Worm (Caenorhabditis elegans) whole organism, early embryonic: ENCODE measurements around the gene ttr-54.

Experiments
- B0310.2 ChIP-seq: sonication (generic microtip); optimal IDR thresholded peaks from 2 replicates; lab custom pipeline; 2016; ENCODE audit warnings: mild to moderate bottlenecking, missing genetic modification characterization, missing compliant biosample characterization
- F13C5.2 ChIP-seq: sonication (generic microtip); optimal IDR thresholded peaks from 2 replicates; lab custom pipeline; 2017; ENCODE audit warnings: mild to moderate bottlenecking, missing genetic modification characterization, inconsistent platforms, missing compliant biosample characterization
- aly-1 ChIP-seq: sonication (generic microtip); optimal IDR thresholded peaks from 2 replicates; lab custom pipeline; 2016; ENCODE audit warnings: missing genetic modification characterization, missing compliant biosample characterization
- ama-1 ChIP-seq: fragments of 150-350 bp; optimal IDR thresholded peaks from 2 replicates; lab custom pipeline; 2014
- ceh-13 ChIP-seq: fragments of 200-800 bp; sonication (Bioruptor generic); optimal IDR thresholded peaks from 2 replicates; lab custom pipeline; 2018; ENCODE audit warnings: mild to moderate bottlenecking, missing genetic modification characterization, missing compliant biosample characterization
- ceh-36 ChIP-seq: sonication (generic microtip); optimal IDR thresholded peaks from 2 replicates; lab custom pipeline; 2016; ENCODE audit warnings: missing genetic modification characterization, inconsistent platforms, missing compliant biosample characterization
- ets-7 ChIP-seq: sonication (generic microtip); optimal IDR thresholded peaks from 2 replicates; lab custom pipeline; 2016; ENCODE audit warnings: missing genotype, missing genetic modification characterization, missing compliant biosample characterization
- flt-1 ChIP-seq: fragments of 200-800 bp; sonication (Bioruptor generic); IDR thresholded peaks from 2 replicates; pipeline ENCODE4 v1.3.6; 2022; ENCODE audit warnings: missing genetic modification characterization, missing compliant biosample characterization
- hmbx-1 ChIP-seq: sonication (generic microtip); optimal IDR thresholded peaks from 2 replicates; lab custom pipeline; 2016; ENCODE audit warnings: mild to moderate bottlenecking, missing genetic modification characterization, missing compliant biosample characterization
- hmg-4 ChIP-seq: fragments of 200-800 bp; sonication (Bioruptor generic); optimal IDR thresholded peaks from 2 replicates; lab custom pipeline; 2018; ENCODE audit warnings: mild to moderate bottlenecking, missing genetic modification characterization, missing compliant biosample characterization
- hnd-1 ChIP-seq: sonication (generic microtip); optimal IDR thresholded peaks from 2 replicates; lab custom pipeline; 2016; ENCODE audit warnings: missing genetic modification characterization, missing compliant biosample characterization
- pes-1 ChIP-seq: fragments of 200-800 bp; sonication (Bioruptor generic); IDR thresholded peaks from 2 replicates; pipeline ENCODE4 v1.3.6; 2022; ENCODE audit warnings: missing genetic modification reagents, missing genetic modification characterization, missing compliant biosample characterization
- scrt-1 ChIP-seq: fragments of 200-800 bp; sonication (Bioruptor generic); IDR thresholded peaks from 2 replicates; pipeline ENCODE4 v1.3.6; 2022; ENCODE audit warnings: missing genetic modification characterization, missing compliant biosample characterization
- sea-1 ChIP-seq: fragments of 200-800 bp; sonication (Bioruptor generic); conservative IDR thresholded peaks from 2 replicates; pipeline ENCODE4 v1.3.6; 2022; ENCODE audit warnings: missing genetic modification characterization, missing compliant biosample characterization
- tbx-11 ChIP-seq: fragments of 200-800 bp; sonication (Bioruptor generic); IDR thresholded peaks from 2 replicates; pipeline ENCODE4 v1.3.6; 2022; ENCODE audit warnings: missing genetic modification characterization, missing compliant biosample characterization
- tbx-37 ChIP-seq: fragments of 200-800 bp; sonication (Bioruptor generic); conservative IDR thresholded peaks from 2 replicates; pipeline ENCODE4 v1.3.6; 2022; ENCODE audit warnings: missing genetic modification reagents, missing genetic modification characterization, missing compliant biosample characterization
- tra-4 ChIP-seq: sonication (generic microtip); optimal IDR thresholded peaks from 2 replicates; lab custom pipeline; 2017; ENCODE audit warnings: missing genetic modification characterization, missing compliant biosample characterization

The ttr-54 gene

DNA sequence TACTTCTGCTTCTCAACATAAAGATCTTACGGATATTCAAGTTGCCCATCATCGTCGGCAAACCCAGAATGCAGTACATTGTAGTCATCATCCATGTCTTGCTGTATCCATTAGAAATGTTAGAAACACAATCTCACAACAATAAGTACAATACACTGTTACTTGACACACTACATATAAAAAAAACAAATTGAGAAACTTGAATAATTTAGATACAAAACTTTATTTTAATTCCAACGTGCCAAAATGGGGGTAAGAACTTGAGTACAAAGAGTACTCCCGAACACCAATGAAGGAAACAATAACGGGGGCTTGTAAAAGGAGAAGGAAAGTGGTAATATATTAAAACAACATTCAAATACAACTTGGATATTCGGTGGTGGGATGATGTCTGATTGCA is 29.0 kb upstream of the ttr-54 start, which contains the start of gene ctf-18:
Gene ctf-18 (minus strand): TSS at position 101 of the 400 bp plus-strand sequence.
- no peak for TF ChIP-seq flt-1 (GFP tag; lab: Robert Waterston, UW)
- TF ChIP-seq hmbx-1 (tag; lab: Kevin White, UChicago): no peak
- no peak for TF ChIP-seq aly-1
- no peak for TF ChIP-seq ama-1
- no peak for TF ChIP-seq tbx-37
- no peak for TF ChIP-seq hmg-4 (GFP tag; lab: Kevin White, UChicago)
- TF ChIP-seq sea-1: no peak
- TF ChIP-seq hnd-1: no peak
- no peak for TF ChIP-seq F13C5.2 (tag; lab: Kevin White, UChicago)
- TF ChIP-seq ceh-13 (GFP tag; lab: Kevin White, UChicago): no peak
- TF ChIP-seq scrt-1: no peak
- no peak for TF ChIP-seq tbx-11 (GFP tag; lab: Robert Waterston, UW)
- TF ChIP-seq B0310.2 (tag; lab: Kevin White, UChicago): no peak
- TF ChIP-seq ceh-36 (tag; lab: Kevin White, UChicago): no peak
- no peak for TF ChIP-seq ets-7 (tag; lab: Kevin White, UChicago)

DNA sequence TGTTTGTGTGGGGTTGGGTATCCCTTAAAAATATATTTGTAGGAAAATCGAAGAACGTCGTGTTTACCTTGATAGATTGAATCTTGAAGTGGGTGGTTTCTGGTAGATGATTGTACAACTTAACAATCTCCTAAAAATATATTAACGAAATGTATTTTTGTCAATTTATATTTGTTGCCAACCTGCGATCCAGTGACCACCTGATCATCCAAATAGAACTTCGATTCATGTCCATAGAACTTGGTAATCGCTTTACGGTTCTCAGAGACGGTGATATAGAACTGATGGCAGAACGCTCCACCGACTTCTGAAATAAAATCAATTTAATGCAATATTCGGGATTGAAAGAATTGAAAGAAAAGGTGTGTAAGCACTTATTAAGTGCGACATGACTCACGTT is 27.1 kb upstream of the ttr-54 start:
- TF ChIP-seq tbx-11 (GFP tag; lab: Robert Waterston, UW): no peak
- no peak for TF ChIP-seq aly-1
- TF ChIP-seq F13C5.2 (tag; lab: Kevin White, UChicago): no peak
- no peak for TF ChIP-seq scrt-1
- TF ChIP-seq sea-1: no peak
- no peak for TF ChIP-seq ceh-36 (tag; lab: Kevin White, UChicago)
- no peak for TF ChIP-seq ama-1
- no peak for TF ChIP-seq pes-1 (GFP tag; lab: Robert Waterston, UW)
- TF ChIP-seq hmbx-1 (tag; lab: Kevin White, UChicago): no peak
- no peak for TF ChIP-seq tra-4 (tag; lab: Kevin White, UChicago)
- no peak for TF ChIP-seq hmg-4 (GFP tag; lab: Kevin White, UChicago)
- TF ChIP-seq ceh-13 (GFP tag; lab: Kevin White, UChicago): no peak
- TF ChIP-seq flt-1 (GFP tag; lab: Robert Waterston, UW): no peak
- no peak for TF ChIP-seq ets-7 (tag; lab: Kevin White, UChicago)
- no peak for TF ChIP-seq tbx-37
- TF ChIP-seq hnd-1: no peak
- no peak for TF ChIP-seq B0310.2 (tag; lab: Kevin White, UChicago)

- no peak for TF ChIP-seq B0310.2 (tag; lab: Kevin White, UChicago)
- TF ChIP-seq aly-1: no peak
- TF ChIP-seq sea-1: no peak
- no peak for TF ChIP-seq tbx-11 (GFP tag; lab: Robert Waterston, UW)
- TF ChIP-seq ceh-13 (GFP tag; lab: Kevin White, UChicago): no peak
- no peak for TF ChIP-seq ets-7 (tag; lab: Kevin White, UChicago)
- no peak for TF ChIP-seq ama-1
- TF ChIP-seq hmbx-1 (tag; lab: Kevin White, UChicago): no peak
- TF ChIP-seq F13C5.2 (tag; lab: Kevin White, UChicago): no peak
- TF ChIP-seq pes-1 (GFP tag; lab: Robert Waterston, UW): no peak
Measured at ce11 chrIV:10128906-10129386, 26.6 kb upstream of the ttr-54 start, which contains the start of the genes gtbp-1 and K08F4.3. Gene gtbp-1 (minus strand): TSS chrIV:10128956. Gene K08F4.3 (plus strand): TSS chrIV:10129257.

DNA sequence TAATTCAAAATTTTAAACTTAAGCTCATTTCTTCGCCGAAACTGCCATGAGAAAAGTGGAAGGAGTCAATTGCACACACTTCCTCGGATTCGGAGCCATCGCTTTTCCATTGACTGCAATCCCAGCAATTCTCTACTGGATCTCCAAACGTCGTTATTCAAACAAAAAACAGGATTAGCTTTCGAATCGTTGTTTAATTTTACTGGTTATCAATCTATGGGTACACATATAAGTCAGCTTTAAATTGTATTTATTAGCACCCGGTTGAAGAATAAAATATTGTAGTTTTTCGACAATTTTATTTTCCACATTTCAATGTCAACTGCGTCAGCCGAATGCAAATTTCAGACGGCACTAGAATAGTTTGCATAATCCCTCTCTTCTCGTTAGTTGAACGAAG is 25.6 kb upstream of the ttr-54 start, which contains the start of gene glt-3:
Gene glt-3 (plus strand): TSS at position 301 of the 400 bp plus-strand sequence.
- TF ChIP-seq flt-1 (GFP tag; lab: Robert Waterston, UW) (no peak), sea-1 (no peak), pes-1 (GFP tag; lab: Robert Waterston, UW) (no peak), scrt-1 (no peak), tbx-37 (no peak), F13C5.2 (tag; lab: Kevin White, UChicago) (no peak), B0310.2 (tag; lab: Kevin White, UChicago) (no peak), aly-1 (no peak), ceh-13 (GFP tag; lab: Kevin White, UChicago) (no peak), hmg-4 (GFP tag; lab: Kevin White, UChicago) (no peak)

- no peak for TF ChIP-seq scrt-1
- no peak for TF ChIP-seq aly-1
- TF ChIP-seq ets-7 (tag; lab: Kevin White, UChicago): no peak
- no peak for TF ChIP-seq tbx-37
- TF ChIP-seq pes-1 (GFP tag; lab: Robert Waterston, UW): no peak
- no peak for TF ChIP-seq hmg-4 (GFP tag; lab: Kevin White, UChicago)
- TF ChIP-seq hnd-1: no peak
Measured at ce11 chrIV:10135817-10136216, 19.8 kb upstream of the ttr-54 start, which contains the start of gene K08F4.5. Gene K08F4.5 (minus strand): TSS chrIV:10135917.

- TF ChIP-seq scrt-1: no peak
- no peak for TF ChIP-seq tra-4 (tag; lab: Kevin White, UChicago)
- TF ChIP-seq tbx-11 (GFP tag; lab: Robert Waterston, UW): no peak
- no peak for TF ChIP-seq ceh-13 (GFP tag; lab: Kevin White, UChicago)
Measured at ce11 chrIV:10137804-10138203, 17.8 kb upstream of the ttr-54 start, which contains the start of gene K08F4.12. Gene K08F4.12 (plus strand): TSS chrIV:10138104.

DNA sequence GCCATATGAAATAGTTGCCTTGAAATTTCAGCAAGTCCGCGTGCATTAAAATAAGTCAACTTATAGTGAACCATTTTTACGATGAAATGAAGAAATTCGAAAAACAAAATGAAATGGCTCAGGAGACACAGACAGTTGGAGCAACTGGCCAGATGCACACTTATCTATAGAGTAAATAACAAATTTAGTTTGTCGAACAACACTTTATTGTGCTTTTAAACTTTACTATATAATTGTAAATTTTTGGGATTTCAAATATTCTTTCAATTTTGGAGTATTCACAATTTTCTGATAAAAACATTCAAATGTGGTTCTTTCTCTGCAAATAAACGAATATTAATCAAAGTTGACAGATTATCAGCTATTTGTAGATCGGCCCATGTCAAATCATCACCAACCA is 15.4 kb upstream of the ttr-54 start, which contains the start of gene gst-3:
Gene gst-3 (minus strand): TSS at position 101 of the 400 bp plus-strand sequence.
- TF ChIP-seq ceh-36 (tag; lab: Kevin White, UChicago) (no peak), hmbx-1 (tag; lab: Kevin White, UChicago) (no peak), pes-1 (GFP tag; lab: Robert Waterston, UW) (no peak), flt-1 (GFP tag; lab: Robert Waterston, UW) (no peak)

DNA sequence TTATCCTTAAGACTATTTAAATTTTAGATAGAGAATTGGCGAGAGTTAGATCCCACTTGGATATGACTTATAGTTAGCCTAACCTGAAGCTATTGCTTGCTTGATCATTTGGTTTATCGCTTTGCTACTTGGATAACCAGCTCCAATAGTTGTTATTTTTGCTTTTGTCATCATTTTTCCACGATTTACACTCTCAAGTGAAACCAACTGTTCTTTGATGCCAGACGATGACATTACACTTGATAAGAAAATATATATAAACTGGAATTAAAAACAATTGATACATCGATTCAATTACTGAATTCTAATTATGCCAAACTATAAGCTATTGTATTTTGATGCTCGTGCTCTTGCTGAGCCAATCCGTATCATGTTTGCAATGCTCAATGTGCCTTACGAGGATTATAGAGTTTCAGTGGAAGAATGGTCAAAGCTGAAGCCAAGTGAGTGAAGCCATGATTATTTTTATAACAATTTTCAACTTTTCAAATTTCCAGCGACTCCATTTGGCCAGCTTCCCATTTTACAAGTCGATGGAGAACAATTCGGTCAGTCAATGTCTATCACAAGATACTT is 13.6 kb upstream of the ttr-54 start, which contains the start of the genes gst-2, gst-4 and dhs-12:
Gene gst-2 (minus strand): TSS at position 132 of the 576 bp plus-strand sequence.
Gene gst-4 (plus strand): TSS at position 296 of the 576 bp plus-strand sequence.
Gene dhs-12 (plus strand): TSS at position 526 of the 576 bp plus-strand sequence.
- TF ChIP-seq hmg-4 (GFP tag; lab: Kevin White, UChicago) (no peak), tra-4 (tag; lab: Kevin White, UChicago) (no peak), sea-1 (no peak), flt-1 (GFP tag; lab: Robert Waterston, UW) (no peak), scrt-1 (no peak), hmbx-1 (tag; lab: Kevin White, UChicago) (no peak), F13C5.2 (tag; lab: Kevin White, UChicago) (no peak), tbx-37 (no peak)
